Worm (Caenorhabditis elegans): ENCODE results near the gene Y32F6B.1.

DNA sequence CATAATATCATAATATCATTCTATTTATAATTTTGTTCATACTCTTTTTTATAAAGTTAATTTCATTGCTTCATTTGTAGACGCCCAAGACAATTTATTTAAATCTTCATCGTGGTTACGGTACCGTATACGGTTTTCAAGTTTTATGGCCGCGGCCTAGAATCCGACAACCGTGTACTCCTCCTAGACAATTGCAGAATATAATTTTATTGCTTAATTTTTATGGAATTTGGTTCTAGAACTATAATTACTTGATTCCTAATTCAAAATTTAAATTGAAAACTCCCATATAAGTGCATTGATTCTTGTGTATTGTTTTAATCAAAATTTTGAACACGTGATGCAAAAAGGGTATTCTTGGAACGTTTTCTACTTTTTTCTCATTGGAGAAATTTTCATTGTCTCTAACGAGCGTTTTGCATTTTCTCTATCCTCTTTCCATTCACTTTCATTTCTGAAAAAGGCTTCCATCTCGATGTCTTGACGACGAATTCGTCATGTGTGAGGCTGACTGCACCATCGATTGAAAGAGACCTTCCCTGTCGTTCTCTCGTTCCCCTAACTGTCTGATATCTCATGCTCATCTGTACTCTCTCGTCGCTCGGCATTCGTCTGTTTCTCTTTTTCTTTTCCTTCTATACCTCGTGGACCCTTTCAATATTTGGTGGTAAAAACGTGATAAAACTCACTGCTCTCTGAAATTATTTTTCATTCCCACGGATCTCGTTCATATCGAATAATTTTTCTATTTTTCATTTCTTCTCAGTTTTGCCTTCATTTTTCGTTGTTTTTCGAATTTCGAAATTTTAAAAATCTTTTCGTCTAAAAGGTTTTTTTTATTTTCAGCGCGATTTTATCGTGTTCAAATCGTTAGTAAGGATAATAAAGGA, 43.2 kb downstream of the Y32F6B.1 start, which contains the start of gene pap-1:
- TF ChIP-seq mep-1 (tag; optimal IDR thresholded peaks at IDR 0.05) = no peak
- no peak for TF ChIP-seq unc-39 (tag; optimal IDR thresholded peaks at IDR 0.05)
- no peak for TF ChIP-seq ZK546.5 (tag; optimal IDR thresholded peaks at IDR 0.05)
- TF ChIP-seq ceh-20 (GFP tag; IDR thresholded peaks at IDR 0.05) = no peak
- no peak for TF ChIP-seq zip-2 (tag; optimal IDR thresholded peaks at IDR 0.05)
- TF ChIP-seq mdl-1 (tag; optimal IDR thresholded peaks at IDR 0.05) = peak in 1 of 2 experiments; percentile 67
- TF ChIP-seq daf-12 (tag; optimal IDR thresholded peaks at IDR 0.05) = no peak
- no peak for TF ChIP-seq fos-1 (tag; optimal IDR thresholded peaks at IDR 0.05)
- no peak for TF ChIP-seq zfp-3 (GFP tag; conservative IDR thresholded peaks at IDR 0.05)
- peak; percentile 95 for TF ChIP-seq hlh-30 (tag; optimal IDR thresholded peaks at IDR 0.05; ENCODE audit: insufficient read depth)
- TF ChIP-seq skn-1 (tag; optimal IDR thresholded peaks at IDR 0.05) = no peak
- no peak for TF ChIP-seq ces-1 (GFP tag; optimal IDR thresholded peaks at IDR 0.05)

Data from whole organism, L4 larva.